Worm (Caenorhabditis elegans): Measurements from ENCODE around the gene Y71H2AM.11.

DNA sequence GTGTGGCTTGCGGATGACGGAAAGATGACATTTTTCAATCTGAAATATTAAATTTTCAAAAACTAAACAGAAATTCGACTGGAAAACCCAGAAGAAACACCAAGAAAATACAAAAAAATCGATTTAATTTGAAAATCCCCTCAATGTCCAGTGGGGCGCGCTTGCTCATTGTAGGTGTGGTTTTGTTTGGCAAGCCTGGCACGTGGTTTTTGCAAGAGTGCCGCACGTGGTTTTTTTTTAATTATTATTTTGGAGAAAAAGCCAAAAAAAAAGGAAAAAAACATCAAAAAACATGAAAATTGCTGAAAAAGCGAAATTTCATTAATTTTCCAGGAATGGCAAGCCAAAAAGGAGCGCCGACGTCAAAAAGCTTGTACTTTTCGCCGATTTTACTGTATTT is 43.7 kb upstream of the Y71H2AM.11 start, which contains the start of gene swsn-3:
- TF ChIP-seq B0035.1 (tag; optimal IDR thresholded peaks at IDR 0.05), result no peak
- TF ChIP-seq nhr-179 (tag; optimal IDR thresholded peaks at IDR 0.05), result no peak
- TF ChIP-seq ztf-22 (GFP tag; optimal IDR thresholded peaks at IDR 0.05), result no peak
- TF ChIP-seq F55B11.4 (tag; optimal IDR thresholded peaks at IDR 0.05; ENCODE audit: borderline replicate concordance, insufficient read depth), result no peak
- TF ChIP-seq mxl-1 (tag; optimal IDR thresholded peaks at IDR 0.05), result peak; percentile 32

Measured in whole organism, young adult.